Worm (Caenorhabditis elegans) whole organism, L2 larva: ENCODE results near the gene R02F2.6.

Source experiments
- C34F6.9 ChIP-seq: fragments of 150-350 bp; optimal IDR thresholded peaks from 2 replicates; lab custom pipeline; 2014; ENCODE audit warnings: missing biosample characterization, missing genetic modification characterization
- F13H6.1 ChIP-seq: sonication (generic microtip); optimal IDR thresholded peaks from 2 replicates; lab custom pipeline; 2016; ENCODE audit warnings: missing genetic modification characterization, missing compliant biosample characterization
- R02D3.7 ChIP-seq: fragments of 150-350 bp; optimal IDR thresholded peaks from 2 replicates; lab custom pipeline; 2014; ENCODE audit warnings: missing biosample characterization, missing genetic modification characterization
- Y55F3AM.14 ChIP-seq: fragments of 200-800 bp; sonication (Bioruptor generic); optimal IDR thresholded peaks from 2 replicates; lab custom pipeline; 2018; ENCODE audit warnings: mild to moderate bottlenecking, missing genetic modification characterization, missing compliant biosample characterization
- ZK546.5 ChIP-seq: sonication (generic microtip); optimal IDR thresholded peaks from 2 replicates; lab custom pipeline; 2017; ENCODE audit warnings: missing biosample characterization, missing genetic modification characterization
- alr-1 ChIP-seq: fragments of 150-350 bp; optimal IDR thresholded peaks from 2 replicates; lab custom pipeline; 2014; ENCODE audit warnings: missing biosample characterization, missing genetic modification characterization
- ama-1 ChIP-seq: fragments of 150-350 bp; optimal IDR thresholded peaks from 2 replicates; lab custom pipeline; 2018; ENCODE audit warnings: inconsistent platforms
- blmp-1 ChIP-seq: sonication (generic microtip); optimal IDR thresholded peaks from 2 replicates; lab custom pipeline; 2017; ENCODE audit warnings: missing genetic modification characterization, mild to moderate bottlenecking, missing compliant biosample characterization, antibody characterized with exemption, moderate library complexity; ENCODE audit not compliant: insufficient read depth
- dmd-4 ChIP-seq: sonication (generic microtip); optimal IDR thresholded peaks from 2 replicates; lab custom pipeline; 2017; ENCODE audit warnings: missing biosample characterization, missing genetic modification characterization
- egl-27 ChIP-seq: sonication (generic microtip); optimal IDR thresholded peaks from 3 replicates; lab custom pipeline; 2017; ENCODE audit warnings: missing biosample characterization, missing genetic modification reagents, missing genetic modification characterization
- elt-1 ChIP-seq: fragments of 150-350 bp; optimal IDR thresholded peaks from 2 replicates; lab custom pipeline; 2014; ENCODE audit warnings: missing biosample characterization, missing genetic modification characterization
- elt-3 ChIP-seq: sonication (generic microtip); optimal IDR thresholded peaks from 2 replicates; lab custom pipeline; 2017; ENCODE audit warnings: missing biosample characterization, missing genetic modification characterization
- fos-1 ChIP-seq: fragments of 150-350 bp; optimal IDR thresholded peaks from 2 replicates; lab custom pipeline; 2014; ENCODE audit warnings: missing biosample characterization, missing genetic modification characterization
- gmeb-1 ChIP-seq: fragments of 150-350 bp; optimal IDR thresholded peaks from 2 replicates; lab custom pipeline; 2014; ENCODE audit warnings: missing biosample characterization, missing genetic modification characterization
- lin-11 ChIP-seq: fragments of 150-350 bp; sonication (generic microtip); optimal IDR thresholded peaks from 2 replicates; lab custom pipeline; 2014; ENCODE audit warnings: missing biosample characterization, missing genetic modification characterization, inconsistent platforms, mixed read lengths
- lin-39 ChIP-seq: fragments of 150-350 bp; optimal IDR thresholded peaks from 2 replicates; lab custom pipeline; 2014; ENCODE audit warnings: missing biosample characterization, missing genetic modification reagents, missing genetic modification characterization
- lsy-2 ChIP-seq, 2 experiments: fragments of 150-350 bp in 1 of 2; sonication (generic microtip) in 1 of 2; optimal IDR thresholded peaks; 2 replicates each; lab custom pipeline; 2014 to 2017; ENCODE audit warnings: missing biosample characterization in 2 of 2, missing genetic modification characterization in 2 of 2
- mab-5 ChIP-seq: fragments of 150-350 bp; optimal IDR thresholded peaks from 2 replicates; lab custom pipeline; 2014; ENCODE audit warnings: missing biosample characterization, missing genetic modification characterization
- mbf-1 ChIP-seq: sonication (generic microtip); optimal IDR thresholded peaks from 2 replicates; lab custom pipeline; 2017; ENCODE audit warnings: missing biosample characterization, missing genetic modification characterization
- mdl-1 ChIP-seq, 2 experiments: fragments of 150-350 bp in 1 of 2; sonication (generic microtip) in 1 of 2; optimal IDR thresholded peaks; 2 replicates each; lab custom pipeline; 2017; ENCODE audit warnings: missing biosample characterization in 2 of 2, missing genetic modification characterization in 2 of 2
- nhr-10 ChIP-seq: sonication (generic microtip); optimal IDR thresholded peaks from 2 replicates; lab custom pipeline; 2017; ENCODE audit warnings: missing biosample characterization, missing genetic modification characterization
- nhr-12 ChIP-seq: fragments of 150-350 bp; optimal IDR thresholded peaks from 2 replicates; lab custom pipeline; 2014; ENCODE audit warnings: missing biosample characterization, missing genetic modification characterization
- nhr-129 ChIP-seq: fragments of 150-350 bp; optimal IDR thresholded peaks from 2 replicates; lab custom pipeline; 2014; ENCODE audit warnings: missing biosample characterization, missing genetic modification characterization
- nhr-21 ChIP-seq: fragments of 150-350 bp; optimal IDR thresholded peaks from 2 replicates; lab custom pipeline; 2014; ENCODE audit warnings: missing biosample characterization, missing genetic modification characterization
- nhr-23 ChIP-seq: fragments of 150-350 bp; optimal IDR thresholded peaks from 2 replicates; lab custom pipeline; 2014; ENCODE audit warnings: missing biosample characterization, missing genetic modification reagents, missing genetic modification characterization
- nhr-237 ChIP-seq: fragments of 150-350 bp; optimal IDR thresholded peaks from 2 replicates; lab custom pipeline; 2014; ENCODE audit warnings: missing biosample characterization, missing genetic modification characterization
- nhr-25 ChIP-seq: fragments of 150-350 bp; sonication (generic microtip); optimal IDR thresholded peaks from 3 replicates; lab custom pipeline; 2014; ENCODE audit warnings: missing biosample characterization, missing genetic modification characterization
- nhr-6 ChIP-seq: fragments of 150-350 bp; optimal IDR thresholded peaks from 2 replicates; lab custom pipeline; 2014; ENCODE audit warnings: missing biosample characterization, missing genetic modification characterization
- peb-1 ChIP-seq: fragments of 150-350 bp; optimal IDR thresholded peaks from 2 replicates; lab custom pipeline; 2014; ENCODE audit warnings: missing biosample characterization, missing genetic modification characterization
- sem-4 ChIP-seq: fragments of 150-350 bp; optimal IDR thresholded peaks from 2 replicates; lab custom pipeline; 2014; ENCODE audit warnings: missing biosample characterization, missing genetic modification reagents, missing genetic modification characterization
- sma-9 ChIP-seq, 2 experiments: fragments of 150-350 bp in 1 of 2; sonication (generic microtip) in 1 of 2; optimal IDR thresholded peaks; 2 replicates each; lab custom pipeline; 2014 to 2016; ENCODE audit warnings: missing genetic modification characterization in 2 of 2, mild to moderate bottlenecking in 1 of 2, missing biosample characterization in 1 of 2, missing compliant biosample characterization in 1 of 2, missing genetic modification reagents in 1 of 2, moderate library complexity in 1 of 2
- snpc-4 ChIP-seq: fragments of 150-350 bp; optimal IDR thresholded peaks from 2 replicates; lab custom pipeline; 2014; ENCODE audit warnings: missing biosample characterization, missing genetic modification characterization
- unc-39 ChIP-seq: fragments of 150-350 bp; optimal IDR thresholded peaks from 2 replicates; lab custom pipeline; 2014; ENCODE audit warnings: missing biosample characterization, missing genetic modification characterization
- unc-55 ChIP-seq: fragments of 150-350 bp; sonication (generic microtip); optimal IDR thresholded peaks from 3 replicates; lab custom pipeline; 2014; ENCODE audit warnings: missing biosample characterization, missing genetic modification reagents, missing genetic modification characterization
- unc-62 ChIP-seq: fragments of 150-350 bp; optimal IDR thresholded peaks from 2 replicates; lab custom pipeline; 2014; ENCODE audit warnings: missing biosample characterization, missing genetic modification reagents, missing genetic modification characterization
- zag-1 ChIP-seq: fragments of 150-350 bp; optimal IDR thresholded peaks from 2 replicates; lab custom pipeline; 2014; ENCODE audit warnings: missing biosample characterization, missing genetic modification characterization
- ztf-11 ChIP-seq: sonication (generic microtip); optimal IDR thresholded peaks from 2 replicates; lab custom pipeline; 2017; ENCODE audit warnings: missing biosample characterization, missing genetic modification characterization

The R02F2.6 gene

ce11 chrIII:5498973-5499372 is 20.2 kb upstream of the R02F2.6 start, which contains the start of gene R02F2.9 (continued):
- peak; percentile 70 for TF ChIP-seq C34F6.9 (tag; lab: Kevin White, UChicago)

DNA sequence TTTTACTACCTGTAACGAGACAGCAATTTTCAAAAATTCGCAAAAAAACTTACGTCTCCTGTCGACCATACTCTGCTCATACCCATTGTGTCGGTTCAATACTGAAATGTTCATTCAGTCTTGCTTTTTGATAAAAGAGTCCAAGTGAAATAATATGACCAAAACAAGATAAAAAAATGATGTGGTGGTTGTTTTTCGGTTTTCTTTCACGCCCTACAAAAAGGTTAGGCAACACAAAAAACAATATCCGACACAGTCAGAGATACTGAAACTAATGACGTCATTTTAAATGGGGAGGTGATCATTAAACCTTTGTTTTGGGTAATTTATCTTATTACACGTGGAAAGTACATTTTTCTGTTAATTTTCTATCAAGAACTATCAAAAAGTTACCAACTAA is 16.4 kb upstream of the R02F2.6 start, which contains the start of gene R02F2.8:
R02F2.8 (minus strand) TSS at position 101 of the 400 bp plus-strand sequence.
- no peak for TF ChIP-seq ama-1 (lab: Kevin White, UChicago)
- no peak for TF ChIP-seq fos-1
- TF ChIP-seq nhr-21 (tag; lab: Kevin White, UChicago): no peak
- TF ChIP-seq zag-1 (tag; lab: Kevin White, UChicago): no peak
- TF ChIP-seq alr-1 (tag; lab: Kevin White, UChicago): no peak
- no peak for TF ChIP-seq mbf-1
- no peak for TF ChIP-seq gmeb-1 (tag; lab: Kevin White, UChicago)
- no peak for TF ChIP-seq nhr-25 (tag; lab: Kevin White, UChicago)
- no peak for TF ChIP-seq mab-5 (tag; lab: Kevin White, UChicago)
- no peak for TF ChIP-seq nhr-129 (tag; lab: Kevin White, UChicago)
- TF ChIP-seq nhr-6: no peak

- TF ChIP-seq ztf-11 (no peak), nhr-21 (tag; lab: Kevin White, UChicago) (no peak), unc-62 (no peak), F13H6.1 (tag; lab: Kevin White, UChicago) (no peak), C34F6.9 (tag; lab: Kevin White, UChicago) (no peak), peb-1 (no peak), nhr-10 (tag; lab: Kevin White, UChicago) (no peak), nhr-12 (no peak), mdl-1 (tag; optimal IDR thresholded peaks at IDR 0.05; lab: Kevin White, UChicago) (no peak), Y55F3AM.14 (GFP tag; lab: Kevin White, UChicago) (no peak), blmp-1 (tag; lab: Kevin White, UChicago) (no peak), ZK546.5 (tag; lab: Kevin White, UChicago) (no peak), dmd-4 (no peak), R02D3.7 (tag; lab: Kevin White, UChicago) (no peak), egl-27 (tag; lab: Kevin White, UChicago) (no peak), snpc-4 (no peak)
Measured at ce11 chrIII:5487087-5487603, 8.4 kb upstream of the R02F2.6 start, which contains the start of gene osg-1. Gene osg-1, plus strand, starts transcription at chrIII:5487553.

ce11 chrIII:5486345-5486744 is 7.6 kb upstream of the R02F2.6 start:
- TF ChIP-seq elt-1 (tag; lab: Kevin White, UChicago) (no peak), nhr-129 (tag; lab: Kevin White, UChicago) (no peak), lin-11 (no peak), lsy-2 (tag; optimal IDR thresholded peaks at IDR 0.05; lab: Kevin White, UChicago) (no peak), fos-1 (no peak), lin-39 (tag; lab: Kevin White, UChicago) (no peak), nhr-10 (tag; lab: Kevin White, UChicago) (no peak), sma-9 (GFP tag; optimal IDR thresholded peaks at IDR 0.05; lab: Kevin White, UChicago) (no peak), sma-9 (tag; optimal IDR thresholded peaks at IDR 0.05; lab: Kevin White, UChicago) (no peak), dmd-4 (no peak), nhr-12 (no peak), unc-39 (no peak), nhr-23 (tag; lab: Kevin White, UChicago) (no peak), elt-3 (tag; lab: Kevin White, UChicago) (no peak), gmeb-1 (tag; lab: Kevin White, UChicago) (no peak), ama-1 (lab: Kevin White, UChicago) (no peak), nhr-6 (no peak), unc-55 (GFP tag; lab: Kevin White, UChicago) (no peak), sem-4 (tag; lab: Kevin White, UChicago) (no peak), nhr-237 (tag; lab: Kevin White, UChicago) (no peak)
